Fruit fly (Drosophila melanogaster) whole organism, prepupa: ENCODE measurements around the gene CG13086.

Source experiments
- Blimp-1 ChIP-seq: fragments of 200-800 bp; sonication (Bioruptor generic); optimal IDR thresholded peaks from 3 replicates; lab custom pipeline; 2017; ENCODE audit warnings: missing biosample characterization, missing genetic modification characterization, mild to moderate bottlenecking, moderate library complexity, missing genetic modification reagents
- CG11294 ChIP-seq: fragments of 200-800 bp; sonication (Bioruptor generic); IDR thresholded peaks from 2 replicates; pipeline ENCODE4 v1.3.6; 2022; ENCODE audit warnings: missing biosample characterization, missing genetic modification characterization
- CG1621 ChIP-seq: fragments of 200-800 bp; sonication (Bioruptor generic); optimal IDR thresholded peaks from 3 replicates; lab custom pipeline; 2018; ENCODE audit warnings: missing biosample characterization, mild to moderate bottlenecking, missing genetic modification characterization
- Eip75B ChIP-seq: fragments of 200-800 bp; sonication (Bioruptor generic); optimal IDR thresholded peaks from 3 replicates; lab custom pipeline; 2016; ENCODE audit warnings: missing biosample characterization, missing genetic modification characterization
- Eip93F ChIP-seq: fragments of 200-800 bp; sonication (Bioruptor generic); optimal IDR thresholded peaks from 2 replicates; lab custom pipeline; 2016; ENCODE audit warnings: missing biosample characterization, mild to moderate bottlenecking, missing genetic modification characterization
- topi ChIP-seq: fragments of 200-800 bp; sonication (Bioruptor generic); optimal IDR thresholded peaks from 3 replicates; lab custom pipeline; 2016; ENCODE audit warnings: missing biosample characterization, missing genetic modification characterization

dm6 chr2L:19362734-19363363 lies 1.3 kb upstream of the CG13086 start, which contains the start of gene dnt:
- TF ChIP-seq Blimp-1 (no peak), topi (no peak), CG1621 (tag; lab: Kevin White, UChicago) (no peak), Eip75B (GFP tag; lab: Kevin White, UChicago) (no peak), CG11294 (GFP tag; lab: Robert Waterston, UW) (no peak), Eip93F (GFP tag; lab: Kevin White, UChicago) (no peak)
